Worm (Caenorhabditis elegans): ENCODE data around the gene asp-6.

asp-6 gene

ce11 chrV:8300935-8301535 lies 32.3 kb upstream of the asp-6 start, which contains the start of gene W02D7.6 (continued):
- TF ChIP-seq B0336.3 (GFP tag; IDR thresholded peaks at IDR 0.05), result peak; percentile 77
- TF ChIP-seq xnd-1 (tag; optimal IDR thresholded peaks at IDR 0.05), result no peak
- no peak for TF ChIP-seq fkh-3 (tag; optimal IDR thresholded peaks at IDR 0.05)
- no peak for TF ChIP-seq B0261.1 (tag; optimal IDR thresholded peaks at IDR 0.05)
- peak; percentile 37; the same call in 1 of the 2 replicates for TF ChIP-seq hmg-1.2 (GFP tag; IDR thresholded peaks at IDR 0.05)
- no peak for TF ChIP-seq F39B2.1 (GFP tag; IDR thresholded peaks at IDR 0.05)
- no peak for TF ChIP-seq rec-8 (tag; optimal IDR thresholded peaks at IDR 0.05)
- no peak for TF ChIP-seq nfya-1 (tag; optimal IDR thresholded peaks at IDR 0.05; ENCODE audit: borderline replicate concordance, insufficient read depth)
- TF ChIP-seq somi-1 (GFP tag; optimal IDR thresholded peaks at IDR 0.05), result no peak
- peak; percentile 8 for TF ChIP-seq nhr-80 (tag; optimal IDR thresholded peaks at IDR 0.05)
- no peak for TF ChIP-seq Y67H2A.10 (GFP tag; conservative IDR thresholded peaks at IDR 0.05)
- TF ChIP-seq unc-130 (GFP tag; optimal IDR thresholded peaks at IDR 0.05), result no peak
- no peak for TF ChIP-seq nhr-179 (tag; optimal IDR thresholded peaks at IDR 0.05)
- TF ChIP-seq sptf-2 (GFP tag; optimal IDR thresholded peaks at IDR 0.05), result no peak
- no peak for TF ChIP-seq T07F8.4 (tag; optimal IDR thresholded peaks at IDR 0.05)
- TF ChIP-seq ztf-26 (tag; optimal IDR thresholded peaks at IDR 0.05), result no peak
- TF ChIP-seq sea-2 (GFP tag; IDR thresholded peaks at IDR 0.05), result no peak
- TF ChIP-seq egl-44 (GFP tag; IDR thresholded peaks at IDR 0.05), result no peak
- TF ChIP-seq Y53F4B.3 (GFP tag; IDR thresholded peaks at IDR 0.05), result no peak
- TF ChIP-seq ztf-22 (GFP tag; optimal IDR thresholded peaks at IDR 0.05), result no peak
- peak; percentile 53; the same call in 1 of the 2 replicates for TF ChIP-seq pbrm-1 (GFP tag; IDR thresholded peaks at IDR 0.05)
- no peak for TF ChIP-seq akir-1 (GFP tag; optimal IDR thresholded peaks at IDR 0.05)
- no peak for TF ChIP-seq snpc-1.1 (tag; optimal IDR thresholded peaks at IDR 0.05; ENCODE audit: insufficient read depth)
- TF ChIP-seq cebp-2 (GFP tag; IDR thresholded peaks at IDR 0.05), result no peak
- peak; percentile 41 for TF ChIP-seq attf-3 (GFP tag; conservative IDR thresholded peaks at IDR 0.05)
- no peak for TF ChIP-seq K11D2.4 (GFP tag; IDR thresholded peaks at IDR 0.05)
- TF ChIP-seq ceh-100 (GFP tag; IDR thresholded peaks at IDR 0.05), result no peak
- TF ChIP-seq ceh-40 (GFP tag; IDR thresholded peaks at IDR 0.05), result 0 out of 2 replicates have a peak, but pooled peaks have one; percentile 39
- no peak for TF ChIP-seq let-526 (GFP tag; IDR thresholded peaks at IDR 0.05)
- TF ChIP-seq let-607 (tag; optimal IDR thresholded peaks at IDR 0.05), result peak in 1 of 2 experiments; percentile 70
- TF ChIP-seq B0035.1 (tag; optimal IDR thresholded peaks at IDR 0.05), result no peak
- no peak for TF ChIP-seq F57A8.1 (GFP tag; optimal IDR thresholded peaks at IDR 0.05)
- no peak for TF ChIP-seq ceh-27 (GFP tag; optimal IDR thresholded peaks at IDR 0.05)
- TF ChIP-seq ztf-25 (GFP tag; IDR thresholded peaks at IDR 0.05), result no peak
- no peak for TF ChIP-seq F37B4.10 (GFP tag; IDR thresholded peaks at IDR 0.05)
- no peak for TF ChIP-seq sdz-38 (tag; optimal IDR thresholded peaks at IDR 0.05)
- no peak for TF ChIP-seq snpc-1.3 (tag; optimal IDR thresholded peaks at IDR 0.05; ENCODE audit: insufficient read depth)
- no peak for TF ChIP-seq nfyb-1 (GFP tag; IDR thresholded peaks at IDR 0.05)
- no peak for TF ChIP-seq madf-10 (tag; optimal IDR thresholded peaks at IDR 0.05)
- no peak; the same call in 1 of the 2 replicates for TF ChIP-seq rcor-1 (GFP tag; IDR thresholded peaks at IDR 0.05)
- no peak for TF ChIP-seq egrh-3 (GFP tag; IDR thresholded peaks at IDR 0.05)
- peak; percentile 24 for TF ChIP-seq mxl-1 (tag; optimal IDR thresholded peaks at IDR 0.05)
- 0 out of 2 replicates have a peak, but pooled peaks have one; percentile 12 for TF ChIP-seq Y95B8A.8 (GFP tag; IDR thresholded peaks at IDR 0.05)
- no peak for TF ChIP-seq aptf-2 (GFP tag; conservative IDR thresholded peaks at IDR 0.05)
- TF ChIP-seq lag-1 (GFP tag; IDR thresholded peaks at IDR 0.05), result no peak

All from whole organism, young adult.